Worm (Caenorhabditis elegans): ENCODE results near the gene Y34B4A.7.

- TF ChIP-seq ztf-29 (GFP tag; IDR thresholded peaks at IDR 0.05) (no peak), med-1 (GFP tag; optimal IDR thresholded peaks at IDR 0.05; ENCODE audit: insufficient read depth) (no peak), cog-1 (tag; optimal IDR thresholded peaks at IDR 0.05) (no peak)
Measured at ce11 chrX:5202923-5203322, 41.2 kb upstream of the Y34B4A.7 start.
